Fruit fly (Drosophila melanogaster) Kc167 (cell line): Measurements from ENCODE around the gene CG42815.

ENCODE experiments used
- Myc ChIP-seq: fragments of >200 bp; optimal IDR thresholded peaks from 2 replicates; lab custom pipeline; 2017; ENCODE audit warnings: missing external identifiers
- Sin3A ChIP-seq: fragments of >200 bp; optimal IDR thresholded peaks from 2 replicates; lab custom pipeline; 2018; ENCODE audit warnings: missing external identifiers
- h ChIP-seq: fragments of >200 bp; optimal IDR thresholded peaks from 3 replicates; lab custom pipeline; 2018; ENCODE audit warnings: missing external identifiers
- insv ChIP-seq: fragments of >200 bp; optimal IDR thresholded peaks from 3 replicates; lab custom pipeline; 2018; ENCODE audit warnings: missing external identifiers
- psq ChIP-seq: fragments of >200 bp; optimal IDR thresholded peaks from 2 replicates; lab custom pipeline; 2017; ENCODE audit warnings: missing external identifiers
- ttk ChIP-seq: sonication (Bioruptor generic); optimal IDR thresholded peaks from 2 replicates; lab custom pipeline; 2017; ENCODE audit warnings: missing external identifiers

The CG42815 gene

DNA sequence AAGACGTTTGTCGTGTGGAACGTTAAGA lies at the start of gene CG42815:
TSS of gene CG42815 (minus strand) at position 20 of the 28 bp plus-strand sequence.
- no peak for TF ChIP-seq h
- no peak for TF ChIP-seq Myc (lab: Kevin White, UChicago)
- TF ChIP-seq psq (lab: Kevin White, UChicago), result no peak

dm6 chr3L:17835074-17835473 lies 43.8 kb upstream of the CG42815 start, which contains the start of gene CG32189:
Gene CG32189 (minus strand): TSS chr3L:17835174.
- TF ChIP-seq ttk (no peak), Myc (lab: Kevin White, UChicago) (no peak), Sin3A (no peak), psq (lab: Kevin White, UChicago) (no peak), insv (lab: Kevin White, UChicago) (no peak), h (no peak)

- no peak for TF ChIP-seq Sin3A
- no peak for TF ChIP-seq Myc (lab: Kevin White, UChicago)
- TF ChIP-seq ttk, result no peak
- no peak for TF ChIP-seq insv (lab: Kevin White, UChicago)
- no peak for TF ChIP-seq h
- TF ChIP-seq psq (lab: Kevin White, UChicago), result no peak
These were observed 42.2 kb upstream of the CG42815 start, which contains the start of gene CG32188 for dm6 chr3L:17833525-17833924. Gene CG32188 (minus strand): TSS chr3L:17833625.

DNA sequence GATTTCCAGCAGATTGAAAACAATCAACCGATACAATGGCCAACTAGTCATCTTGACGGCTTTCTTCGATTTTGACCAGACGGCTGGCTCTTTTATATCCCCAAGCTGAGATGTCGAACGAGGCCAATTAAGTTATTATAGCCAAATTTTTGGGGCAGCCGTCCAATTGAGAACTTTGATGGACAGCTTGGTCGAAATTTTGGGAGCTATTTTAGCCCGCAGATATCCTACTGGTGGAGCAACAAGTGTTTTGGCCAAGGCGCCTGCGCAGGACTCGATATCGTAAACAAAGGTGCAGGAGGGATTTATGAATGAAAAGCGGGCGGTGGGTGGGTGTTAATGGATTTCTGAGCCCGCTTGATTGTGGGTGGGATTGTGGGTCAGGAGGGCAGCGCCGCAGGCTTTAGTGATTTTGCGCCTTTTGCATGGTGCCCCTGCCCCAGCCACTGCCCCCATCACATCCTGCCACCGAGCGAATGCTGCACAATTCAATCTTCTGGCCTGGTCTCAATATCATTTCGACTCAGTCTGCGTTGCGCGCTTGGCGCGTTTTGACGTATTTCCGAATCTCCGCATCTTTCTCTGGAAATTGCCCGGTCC lies 31.6 kb upstream of the CG42815 start, which contains the start of the genes Ir75c and Grd:
TSS of gene Ir75c (minus strand) at position 51 of the 600 bp plus-strand sequence.
TSS of gene Grd (plus strand) at position 550 of the 600 bp plus-strand sequence.
- TF ChIP-seq insv (lab: Kevin White, UChicago) (no peak), Myc (lab: Kevin White, UChicago) (no peak), ttk (no peak), Sin3A (no peak), h (no peak)

dm6 chr3L:17820093-17820492 lies 28.8 kb upstream of the CG42815 start, which contains the start of gene Ir75b:
Gene Ir75b (minus strand): TSS chr3L:17820193.
- no peak for TF ChIP-seq Myc (lab: Kevin White, UChicago)
- TF ChIP-seq ttk, result no peak
- no peak for TF ChIP-seq psq (lab: Kevin White, UChicago)
- TF ChIP-seq h, result no peak
- no peak for TF ChIP-seq Sin3A
- no peak for TF ChIP-seq insv (lab: Kevin White, UChicago)

DNA sequence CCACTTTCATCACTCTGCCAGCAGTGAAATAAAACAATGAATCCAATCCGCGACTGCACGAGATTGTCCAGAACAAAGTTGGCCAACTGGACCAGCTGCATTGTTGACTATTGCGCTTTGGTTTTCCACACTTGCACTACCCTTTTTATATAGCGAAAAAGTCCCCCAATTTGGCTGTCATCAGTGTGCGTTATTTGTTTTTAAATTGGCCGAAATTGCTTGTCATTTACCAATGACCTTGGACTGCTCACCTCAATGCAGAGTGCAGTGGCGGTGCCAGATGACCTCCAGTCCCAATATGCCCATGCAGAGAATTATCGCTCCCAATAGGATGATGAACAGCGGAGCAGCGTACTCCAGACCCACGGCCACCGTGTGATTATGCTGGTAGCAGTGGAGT lies 26.5 kb upstream of the CG42815 start, which contains the start of gene Ir75a:
TSS of gene Ir75a (minus strand) at position 101 of the 400 bp plus-strand sequence.
- TF ChIP-seq insv (lab: Kevin White, UChicago) (no peak), Sin3A (no peak), ttk (no peak)

- TF ChIP-seq insv (lab: Kevin White, UChicago), result no peak
- no peak for TF ChIP-seq ttk
- no peak for TF ChIP-seq psq (lab: Kevin White, UChicago)
- TF ChIP-seq Myc (lab: Kevin White, UChicago), result no peak
- no peak for TF ChIP-seq h
- TF ChIP-seq Sin3A, result no peak
These were observed 22.8 kb upstream of the CG42815 start, which contains the start of gene Cln3 for dm6 chr3L:17814036-17814435. Gene Cln3 (minus strand): TSS chr3L:17814119.

DNA sequence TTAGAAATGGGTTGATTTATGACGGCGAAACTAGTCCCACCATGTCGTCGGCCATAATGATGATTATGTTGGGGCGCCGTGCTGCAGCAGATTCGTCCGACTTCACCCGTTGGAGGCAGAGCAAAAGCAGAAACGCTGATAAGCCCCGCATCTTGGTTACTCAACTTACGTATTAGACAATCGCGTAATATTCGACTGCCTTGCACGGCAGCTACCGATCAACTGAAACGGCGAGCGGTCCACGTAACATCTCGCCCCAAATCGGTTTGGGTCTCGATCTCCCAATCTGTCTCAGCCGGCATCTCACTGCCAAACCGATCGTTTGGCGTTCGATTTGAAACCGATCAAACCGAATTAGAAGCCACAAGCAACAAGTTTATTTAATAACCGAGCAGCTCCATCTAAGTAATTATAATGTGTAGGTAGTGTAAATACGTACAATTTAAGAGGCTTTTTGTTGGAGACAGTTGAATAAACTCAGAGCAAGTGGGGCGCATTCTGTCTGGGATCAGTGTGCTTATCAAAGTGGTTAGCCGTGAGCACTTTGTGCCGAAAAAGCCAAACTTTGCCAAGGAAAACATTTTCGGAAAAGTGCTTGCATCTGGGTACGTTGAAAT lies 17.4 kb upstream of the CG42815 start, which contains the start of gene CG32191:
TSS of gene CG32191 (minus strand) at position 550 of the 617 bp plus-strand sequence.
- TF ChIP-seq ttk, result no peak
- TF ChIP-seq psq (lab: Kevin White, UChicago), result no peak
- no peak for TF ChIP-seq insv (lab: Kevin White, UChicago)
- no peak for TF ChIP-seq h
- no peak for TF ChIP-seq Sin3A
- TF ChIP-seq Myc (lab: Kevin White, UChicago), result no peak

DNA sequence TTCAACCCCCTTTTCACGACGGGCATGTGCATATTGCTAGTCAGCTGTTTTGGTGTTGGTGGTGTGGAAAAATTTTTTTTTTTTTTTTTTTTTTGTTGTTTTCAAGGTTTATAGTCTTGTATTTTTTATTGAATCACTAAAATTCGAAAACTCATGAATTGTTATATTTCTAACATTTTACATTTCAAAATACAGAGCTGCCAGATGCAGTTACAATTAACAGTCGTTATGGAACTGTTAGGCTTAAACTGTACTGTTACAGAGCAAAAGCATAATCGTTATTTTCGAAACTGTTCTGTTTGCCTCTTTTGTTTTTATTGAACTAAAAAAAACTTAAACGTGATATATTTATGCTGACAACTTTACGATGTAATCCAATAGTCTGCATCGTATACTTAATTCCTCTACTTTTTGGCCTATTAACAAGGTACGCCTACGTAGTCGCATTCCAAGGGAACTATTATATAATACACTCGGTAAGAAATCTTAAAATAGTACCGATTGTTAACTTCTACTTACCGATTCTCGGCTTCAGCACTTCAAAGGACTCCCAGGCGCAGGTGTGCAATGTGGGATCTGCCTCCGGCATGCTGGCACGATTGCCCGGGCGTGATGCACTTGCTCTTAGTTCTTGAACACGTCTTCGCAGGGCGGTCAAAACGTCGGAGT lies 15.2 kb upstream of the CG42815 start, which contains the start of gene CG32187:
TSS of gene CG32187 (minus strand) at position 9 of the 669 bp plus-strand sequence.
- no peak for TF ChIP-seq h
- TF ChIP-seq psq (lab: Kevin White, UChicago), result no peak
- TF ChIP-seq Sin3A, result no peak
- TF ChIP-seq ttk, result no peak
- no peak for TF ChIP-seq insv (lab: Kevin White, UChicago)
- TF ChIP-seq Myc (lab: Kevin White, UChicago), result no peak

DNA sequence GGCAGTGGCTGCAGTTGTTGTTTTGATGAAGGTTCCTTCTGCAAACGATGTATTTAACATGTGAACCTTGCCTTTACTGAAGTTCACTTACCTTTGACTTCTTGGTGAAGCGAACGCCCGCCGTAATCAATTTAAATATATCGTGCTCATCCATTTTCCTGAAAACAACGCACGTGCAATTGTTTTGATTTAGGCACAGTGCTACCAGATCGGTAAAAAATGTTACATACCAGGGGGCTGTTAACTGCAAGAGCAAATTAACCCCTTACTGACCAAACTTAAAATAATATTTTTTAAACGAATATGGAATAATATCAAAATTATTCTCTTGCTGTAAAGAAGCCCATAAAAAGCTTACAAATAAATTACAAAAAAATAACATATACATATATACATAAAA lies 13.2 kb upstream of the CG42815 start, which contains the start of gene ais:
TSS of gene ais (minus strand) at position 205 of the 400 bp plus-strand sequence.
- no peak for TF ChIP-seq psq (lab: Kevin White, UChicago)
- no peak for TF ChIP-seq Sin3A
- no peak for TF ChIP-seq h

DNA sequence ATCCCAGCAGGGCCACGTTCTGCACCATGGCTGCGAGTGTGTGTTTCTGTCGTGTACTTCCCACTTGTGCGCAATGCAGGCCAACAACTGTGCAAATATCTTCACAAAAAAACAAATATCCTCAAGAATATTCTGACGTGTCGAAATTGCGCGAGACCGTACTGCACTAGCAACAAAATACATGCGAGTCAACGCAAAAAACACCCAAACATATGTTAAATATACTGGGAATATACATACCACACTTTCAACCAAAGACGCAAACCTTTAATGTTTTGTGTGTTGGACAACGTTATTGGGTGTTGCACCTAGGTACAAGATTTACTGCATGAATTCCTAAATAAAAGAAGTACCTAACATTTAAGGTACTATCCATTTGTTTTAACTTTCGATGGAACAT lies 10.8 kb upstream of the CG42815 start, which contains the start of gene NUCB1:
TSS of gene NUCB1 (minus strand) at position 173 of the 400 bp plus-strand sequence.
- no peak for TF ChIP-seq h
- TF ChIP-seq psq (lab: Kevin White, UChicago), result no peak
- TF ChIP-seq Myc (lab: Kevin White, UChicago), result no peak
- no peak for TF ChIP-seq ttk
- no peak for TF ChIP-seq insv (lab: Kevin White, UChicago)
- no peak for TF ChIP-seq Sin3A

- TF ChIP-seq Sin3A (no peak), h (no peak), Myc (lab: Kevin White, UChicago) (no peak), psq (lab: Kevin White, UChicago) (no peak)
These were observed 6.2 kb upstream of the CG42815 start, which contains the start of gene CG42816 for dm6 chr3L:17797494-17797893. Gene CG42816 (minus strand): TSS chr3L:17797594.

DNA sequence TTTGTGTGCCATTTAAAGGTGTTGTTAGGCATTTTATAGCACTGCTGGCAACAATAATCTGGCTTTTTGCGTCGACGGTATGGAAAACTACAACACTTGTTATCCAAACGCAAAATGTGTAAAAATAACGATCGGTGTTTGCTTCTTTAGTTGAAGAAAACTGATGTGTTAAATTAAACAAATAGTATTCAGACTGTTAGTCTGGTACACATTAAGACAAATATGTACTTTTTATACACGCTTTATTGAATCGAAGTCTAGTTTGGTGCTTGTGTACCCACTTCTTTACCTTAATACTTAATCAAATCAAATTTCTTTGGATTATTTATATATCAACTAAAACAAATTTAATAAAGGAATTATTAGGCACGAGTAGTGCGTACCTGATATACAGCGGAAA lies 209 bp upstream of the CG42815 start:
- TF ChIP-seq ttk, result no peak
- no peak for TF ChIP-seq Myc (lab: Kevin White, UChicago)
- no peak for TF ChIP-seq insv (lab: Kevin White, UChicago)
- no peak for TF ChIP-seq psq (lab: Kevin White, UChicago)
- TF ChIP-seq Sin3A, result no peak
- no peak for TF ChIP-seq h
